Worm (Caenorhabditis elegans) whole organism, late embryonic: ENCODE results near the gene C18E9.7.

Experiments used
- ama-1 ChIP-seq: fragments of 150-350 bp; optimal IDR thresholded peaks from 2 replicates; lab custom pipeline; 2014
- ceh-34 ChIP-seq: sonication (generic microtip); optimal IDR thresholded peaks from 2 replicates; lab custom pipeline; 2016; ENCODE audit warnings: mild to moderate bottlenecking, missing genetic modification characterization, missing compliant biosample characterization
- hlh-6 ChIP-seq: sonication (generic microtip); optimal IDR thresholded peaks from 2 replicates; lab custom pipeline; 2016; ENCODE audit warnings: missing genotype, missing genetic modification characterization, missing compliant biosample characterization
- lim-6 ChIP-seq: sonication (generic microtip); optimal IDR thresholded peaks from 2 replicates; lab custom pipeline; 2016; ENCODE audit warnings: missing genetic modification characterization, missing compliant biosample characterization
- rnt-1 ChIP-seq: sonication (generic microtip); optimal IDR thresholded peaks from 2 replicates; lab custom pipeline; 2016; ENCODE audit warnings: missing genetic modification characterization, missing compliant biosample characterization

DNA sequence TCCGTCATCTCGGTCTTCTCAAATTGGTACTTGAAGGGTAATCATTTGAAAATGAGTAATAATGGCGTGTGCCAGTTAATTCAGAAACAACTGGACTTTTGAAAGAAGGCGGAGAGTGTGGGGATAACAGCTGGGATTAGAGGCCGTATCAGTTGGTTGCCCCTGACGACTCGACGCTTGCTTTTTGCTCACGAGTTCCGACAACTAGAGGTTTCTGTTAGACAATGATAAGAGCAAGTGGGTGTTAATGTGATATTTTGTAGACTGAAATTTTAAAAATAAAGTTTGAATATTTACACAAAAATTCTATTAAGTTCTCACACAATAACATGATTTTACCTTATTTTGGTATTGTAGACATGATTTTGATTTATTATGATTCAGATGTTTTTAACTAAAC, 22.5 kb upstream of the C18E9.7 start, which contains the start of gene F44G4.7:
- TF ChIP-seq ama-1 (lab: Kevin White, UChicago) (no peak), ceh-34 (tag; lab: Kevin White, UChicago) (no peak), hlh-6 (no peak), rnt-1 (no peak), lim-6 (no peak)
